Fruit fly (Drosophila melanogaster): Measurements from ENCODE around the gene CG13689.

Gene CG13689

DNA sequence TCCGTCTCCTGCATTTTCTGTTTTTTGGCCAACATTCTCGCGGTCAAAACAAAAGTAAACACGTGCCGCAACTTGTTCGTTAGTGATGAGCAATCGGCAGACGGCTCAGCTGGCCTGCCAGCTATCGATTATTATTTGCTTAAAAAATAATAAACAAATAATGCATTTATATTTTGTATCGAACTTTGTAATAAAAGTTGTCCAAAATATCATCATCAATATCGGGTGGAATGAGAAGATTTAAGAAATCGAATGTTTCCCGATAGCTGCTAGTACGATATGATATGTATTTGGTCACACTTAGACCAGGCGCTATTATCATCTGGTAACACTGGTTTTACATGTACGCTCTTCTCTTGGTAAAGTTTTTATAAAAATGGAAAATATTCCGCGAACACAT lies 34.6 kb upstream of the CG13689 start, which contains the start of the genes Nle and Sf3b1 (continued):
- peak; percentile 65 for TF ChIP-seq CG9215 (GFP tag; IDR thresholded peaks at IDR 0.05)
- peak; percentile 27 for TF ChIP-seq CG1602 (GFP tag; optimal IDR thresholded peaks at IDR 0.05)
- no peak for TF ChIP-seq H2.0 (GFP tag; IDR thresholded peaks at IDR 0.05)
- TF ChIP-seq CG4854 (GFP tag; optimal IDR thresholded peaks at IDR 0.05) = no peak
- TF ChIP-seq slbo (GFP tag; IDR thresholded peaks at IDR 0.05) = peak; percentile 76
- TF ChIP-seq trem (tag; optimal IDR thresholded peaks at IDR 0.05) = peak; percentile 91
- TF ChIP-seq gcm (GFP tag; optimal IDR thresholded peaks at IDR 0.05) = no peak
- peak; percentile 39 for TF ChIP-seq Hr3 (GFP tag; optimal IDR thresholded peaks at IDR 0.05)
- no peak for TF ChIP-seq so (GFP tag; IDR thresholded peaks at IDR 0.05)
- no peak for TF ChIP-seq grn (GFP tag; optimal IDR thresholded peaks at IDR 0.05)
- TF ChIP-seq Ptx1 (GFP tag; IDR thresholded peaks at IDR 0.05) = 0 out of 2 replicates have a peak, but pooled peaks have one; percentile 19
- TF ChIP-seq CG12391 (tag; optimal IDR thresholded peaks at IDR 0.05) = peak; percentile 77
- no peak for TF ChIP-seq CG6654 (GFP tag; optimal IDR thresholded peaks at IDR 0.05)
- TF ChIP-seq Gug (GFP tag; IDR thresholded peaks at IDR 0.05) = peak; percentile 27; the same call in 1 of the 4 replicates
- no peak for TF ChIP-seq dimm (GFP tag; IDR thresholded peaks at IDR 0.05)
- no peak for TF ChIP-seq Sox102F (GFP tag; optimal IDR thresholded peaks at IDR 0.05)
- TF ChIP-seq lov (optimal IDR thresholded peaks at IDR 0.05) = no peak
- no peak for TF ChIP-seq lov (GFP tag; IDR thresholded peaks at IDR 0.05)
- TF ChIP-seq Abd-B (GFP tag; optimal IDR thresholded peaks at IDR 0.05) = no peak
- no peak for TF ChIP-seq ab (GFP tag; optimal IDR thresholded peaks at IDR 0.05)
- no peak for TF ChIP-seq CG11695 (GFP tag; IDR thresholded peaks at IDR 0.05)
- no peak for TF ChIP-seq CG17385 (GFP tag; optimal IDR thresholded peaks at IDR 0.05)
- TF ChIP-seq CG14860 (GFP tag; IDR thresholded peaks at IDR 0.05; ENCODE audit: partially characterized antibody) = peak; percentile 93
- TF ChIP-seq Antp (GFP tag; optimal IDR thresholded peaks at IDR 0.05) = no peak
- TF ChIP-seq CG3407 (GFP tag; optimal IDR thresholded peaks at IDR 0.05) = no peak
- peak; percentile 31; the same call in 1 of the 2 replicates for TF ChIP-seq Atf6 (GFP tag; IDR thresholded peaks at IDR 0.05)
- no peak for TF ChIP-seq CG2678 (tag; optimal IDR thresholded peaks at IDR 0.05)
- TF ChIP-seq tx (GFP tag; optimal IDR thresholded peaks at IDR 0.05) = no peak
- TF ChIP-seq pita (GFP tag; optimal IDR thresholded peaks at IDR 0.05) = no peak
- TF ChIP-seq CG15601 (tag; optimal IDR thresholded peaks at IDR 0.05) = no peak
- peak; percentile 53 for TF ChIP-seq CG12659 (GFP tag; optimal IDR thresholded peaks at IDR 0.05)
- TF ChIP-seq onecut (GFP tag; IDR thresholded peaks at IDR 0.05) = 0 out of 2 replicates have a peak, but pooled peaks have one; percentile 16
- no peak for TF ChIP-seq bcd (GFP tag; optimal IDR thresholded peaks at IDR 0.05)
- TF ChIP-seq mld (GFP tag; IDR thresholded peaks at IDR 0.05; ENCODE audit: partially characterized antibody) = peak; percentile 81; the same call in 2 of the 3 replicates
- peak; percentile 48 for TF ChIP-seq zen (tag; optimal IDR thresholded peaks at IDR 0.05)
- peak; percentile 84 for TF ChIP-seq bbx (GFP tag; IDR thresholded peaks at IDR 0.05; ENCODE audit: partially characterized antibody)
- no peak for TF ChIP-seq odd (GFP tag; optimal IDR thresholded peaks at IDR 0.05)
- TF ChIP-seq pros (GFP tag; optimal IDR thresholded peaks at IDR 0.05) = no peak
- no peak for TF ChIP-seq otp (GFP tag; IDR thresholded peaks at IDR 0.05)
- TF ChIP-seq eyg (GFP tag; optimal IDR thresholded peaks at IDR 0.05) = no peak
- no peak for TF ChIP-seq lbe (GFP tag; optimal IDR thresholded peaks at IDR 0.05)
- no peak for TF ChIP-seq ttk (GFP tag; IDR thresholded peaks at IDR 0.05)
- TF ChIP-seq tgo (GFP tag; IDR thresholded peaks at IDR 0.05) = no peak
- TF ChIP-seq CG10654 (GFP tag; optimal IDR thresholded peaks at IDR 0.05) = peak; percentile 50
- 0 out of 3 replicates have a peak, but pooled peaks have one; percentile 21 for TF ChIP-seq croc (GFP tag; conservative IDR thresholded peaks at IDR 0.05)
- TF ChIP-seq YL-1 (GFP tag; optimal IDR thresholded peaks at IDR 0.05) = peak; percentile 90
- peak; percentile 81 for TF ChIP-seq MBD-R2 (GFP tag; IDR thresholded peaks at IDR 0.05)
- no peak for TF ChIP-seq gce (GFP tag; IDR thresholded peaks at IDR 0.05)
- peak; percentile 97 for TF ChIP-seq unc-4 (GFP tag; IDR thresholded peaks at IDR 0.05; ENCODE audit: partially characterized antibody)
- peak; percentile 36 for TF ChIP-seq CG7786 (GFP tag; optimal IDR thresholded peaks at IDR 0.05)
- no peak for TF ChIP-seq CG18476 (GFP tag; optimal IDR thresholded peaks at IDR 0.05)
- no peak for TF ChIP-seq en (GFP tag; optimal IDR thresholded peaks at IDR 0.05)

All from whole organism, embryonic.